Fruit fly (Drosophila melanogaster) whole organism, embryonic: Measurements from ENCODE around the gene CG45487.

ENCODE experiments used
- Atf3 ChIP-seq: fragments of 200-800 bp; sonication (Bioruptor generic); optimal IDR thresholded peaks from 3 replicates; lab custom pipeline; 2016; ENCODE audit warnings: missing biosample characterization, missing genetic modification characterization
- Atf6 ChIP-seq: fragments of 200-800 bp; sonication (Bioruptor generic); IDR thresholded peaks from 2 replicates; pipeline ENCODE4 v1.3.6; 2022; ENCODE audit warnings: missing biosample characterization, missing genetic modification characterization
- Blimp-1 ChIP-seq: fragments of 200-800 bp; sonication (Bioruptor generic); optimal IDR thresholded peaks from 3 replicates; lab custom pipeline; 2018; ENCODE audit warnings: missing biosample characterization, missing genetic modification characterization, mild to moderate bottlenecking, moderate library complexity, missing genetic modification reagents
- CG12744 ChIP-seq: fragments of 200-800 bp; sonication (Bioruptor generic); optimal IDR thresholded peaks from 2 replicates; lab custom pipeline; 2016; ENCODE audit warnings: missing biosample characterization, missing genetic modification characterization
- CG13287 ChIP-seq: fragments of 200-800 bp; sonication (Bioruptor generic); IDR thresholded peaks from 2 replicates; pipeline ENCODE4 v1.3.6; 2022; ENCODE audit warnings: missing biosample characterization, missing genetic modification characterization; ENCODE audit not compliant: partially characterized antibody
- CG15269 ChIP-seq: fragments of 200-800 bp; sonication (Bioruptor generic); optimal IDR thresholded peaks from 2 replicates; lab custom pipeline; 2018; ENCODE audit warnings: missing biosample characterization, mild to moderate bottlenecking, missing genetic modification characterization, moderate library complexity
- CG15514 ChIP-seq: fragments of 200-800 bp; sonication (Bioruptor generic); optimal IDR thresholded peaks from 3 replicates; lab custom pipeline; 2017; ENCODE audit warnings: missing biosample characterization, missing genetic modification characterization, mild to moderate bottlenecking, moderate library complexity, missing genetic modification reagents
- CG3163 ChIP-seq: fragments of 200-800 bp; sonication (Bioruptor generic); optimal IDR thresholded peaks from 3 replicates; lab custom pipeline; 2016; ENCODE audit warnings: missing biosample characterization, missing genetic modification characterization
- CG32772 ChIP-seq: fragments of 200-800 bp; sonication (Bioruptor generic); IDR thresholded peaks from 2 replicates; pipeline ENCODE4 v1.3.6; 2022; ENCODE audit warnings: missing biosample characterization, missing genetic modification characterization
- CG33213 ChIP-seq: fragments of 200-800 bp; sonication (Bioruptor generic); optimal IDR thresholded peaks from 3 replicates; lab custom pipeline; 2016; ENCODE audit warnings: missing biosample characterization, missing genetic modification characterization
- CG34422 ChIP-seq: fragments of 200-800 bp; sonication (Bioruptor generic); IDR thresholded peaks from 3 replicates; pipeline ENCODE4 v1.3.6; 2022; ENCODE audit warnings: missing biosample characterization, missing genetic modification characterization
- CG3726 ChIP-seq: fragments of 200-800 bp; sonication (Bioruptor generic); IDR thresholded peaks from 3 replicates; pipeline ENCODE4, ENCODE4 v1.3.6; 2022; ENCODE audit warnings: missing biosample characterization, missing genetic modification characterization
- CG4282 ChIP-seq: fragments of 200-800 bp; sonication (Bioruptor generic); optimal IDR thresholded peaks from 2 replicates; lab custom pipeline; 2016; ENCODE audit warnings: missing biosample characterization, missing genetic modification characterization
- CG4820 ChIP-seq: fragments of 200-800 bp; sonication (Bioruptor generic); optimal IDR thresholded peaks from 3 replicates; lab custom pipeline; 2016; ENCODE audit warnings: missing biosample characterization, missing genetic modification characterization
- CG5180 ChIP-seq: fragments of 200-800 bp; sonication (Bioruptor generic); optimal IDR thresholded peaks from 3 replicates; lab custom pipeline; 2017; ENCODE audit warnings: missing biosample characterization, missing genetic modification characterization, mild to moderate bottlenecking, moderate library complexity, missing genetic modification reagents
- CG6654 ChIP-seq: fragments of 200-800 bp; sonication (Bioruptor generic); optimal IDR thresholded peaks from 2 replicates; lab custom pipeline; 2017; ENCODE audit warnings: missing biosample characterization, mild to moderate bottlenecking, missing genetic modification characterization
- CG7271 ChIP-seq: fragments of 200-800 bp; sonication (Bioruptor generic); optimal IDR thresholded peaks from 2 replicates; lab custom pipeline; 2018; ENCODE audit warnings: missing biosample characterization, mild to moderate bottlenecking, missing genetic modification characterization, moderate library complexity
- CG7357 ChIP-seq: fragments of 200-800 bp; sonication (Bioruptor generic); IDR thresholded peaks from 3 replicates; pipeline ENCODE4 v1.3.6; 2022; ENCODE audit warnings: missing biosample characterization, missing genetic modification characterization
- Dll ChIP-seq: fragments of 200-800 bp; sonication (Bioruptor generic); IDR thresholded peaks from 4 replicates; pipeline ENCODE4 v1.3.6; 2022; ENCODE audit warnings: missing biosample characterization, missing genetic modification characterization; ENCODE audit not compliant: partially characterized antibody
- Eip74EF ChIP-seq, 2 experiments: fragments of 200-800 bp in 1 of 2; fragments of >200 bp in 1 of 2; sonication (Bioruptor generic) in 1 of 2; optimal IDR thresholded peaks; 2 replicates each; lab custom pipeline; 2017 to 2019; ENCODE audit warnings: missing biosample characterization in 2 of 2, missing genetic modification characterization in 2 of 2, mild to moderate bottlenecking in 1 of 2, moderate library complexity in 1 of 2
- HmgD ChIP-seq: fragments of 200-800 bp; sonication (Bioruptor generic); optimal IDR thresholded peaks from 3 replicates; lab custom pipeline; 2016; ENCODE audit warnings: missing biosample characterization, missing genetic modification characterization
- Kr ChIP-seq: fragments of 200-800 bp; sonication (Bioruptor generic); optimal IDR thresholded peaks from 2 replicates; lab custom pipeline; 2017; ENCODE audit warnings: missing biosample characterization, mild to moderate bottlenecking, missing genetic modification characterization
- NFAT ChIP-seq: fragments of 200-800 bp; sonication (Bioruptor generic); IDR thresholded peaks from 2 replicates; pipeline ENCODE4 v1.3.6; 2022; ENCODE audit warnings: missing biosample characterization, missing genetic modification characterization
- NK7.1 ChIP-seq: fragments of 200-800 bp; sonication (Bioruptor generic); optimal IDR thresholded peaks from 3 replicates; lab custom pipeline; 2016; ENCODE audit warnings: missing biosample characterization, missing genetic modification characterization
- Oli ChIP-seq: fragments of 200-800 bp; sonication (Bioruptor generic); optimal IDR thresholded peaks from 2 replicates; lab custom pipeline; 2018; ENCODE audit warnings: missing biosample characterization, mild to moderate bottlenecking, missing genetic modification characterization, moderate library complexity
- Opbp ChIP-seq: fragments of 200-800 bp; sonication (Bioruptor generic); IDR thresholded peaks from 3 replicates; pipeline ENCODE4 v1.3.6; 2022; ENCODE audit warnings: missing biosample characterization, missing genetic modification characterization; ENCODE audit not compliant: partially characterized antibody
- Pdp1 ChIP-seq, 2 experiments: fragments of 200-800 bp; sonication (Bioruptor generic); optimal IDR thresholded peaks; 3 replicates each; lab custom pipeline; 2016; ENCODE audit warnings: missing biosample characterization in 2 of 2, missing genetic modification characterization in 2 of 2, mild to moderate bottlenecking in 1 of 2, moderate library complexity in 1 of 2
- Ptx1 ChIP-seq: fragments of 200-800 bp; sonication (Bioruptor generic); IDR thresholded peaks from 2 replicates; pipeline ENCODE4 v1.3.6; 2022; ENCODE audit warnings: missing biosample characterization, missing genetic modification characterization
- Side ChIP-seq: fragments of 200-800 bp; sonication (Bioruptor generic); optimal IDR thresholded peaks from 2 replicates; lab custom pipeline; 2016; ENCODE audit warnings: missing biosample characterization, missing genetic modification characterization
- Vsx1 ChIP-seq: fragments of 200-800 bp; sonication (Bioruptor generic); optimal IDR thresholded peaks from 2 replicates; lab custom pipeline; 2017; ENCODE audit warnings: missing biosample characterization, mild to moderate bottlenecking, missing genetic modification characterization, missing genetic modification reagents
- caup ChIP-seq: fragments of 200-800 bp; sonication (Bioruptor generic); optimal IDR thresholded peaks from 3 replicates; lab custom pipeline; 2017; ENCODE audit warnings: missing biosample characterization, mild to moderate bottlenecking, missing genetic modification characterization, moderate library complexity; ENCODE audit not compliant: severe bottlenecking
- crc ChIP-seq: fragments of 200-800 bp; sonication (Bioruptor generic); optimal IDR thresholded peaks from 2 replicates; lab custom pipeline; 2016; ENCODE audit warnings: missing biosample characterization, missing genetic modification characterization
- crp ChIP-seq, 2 experiments: fragments of 200-800 bp; sonication (Bioruptor generic); optimal IDR thresholded peaks; 2 replicates in 1 of 2; 3 replicates in 1 of 2; lab custom pipeline; 2017; ENCODE audit warnings: missing biosample characterization in 2 of 2, missing genetic modification characterization in 2 of 2, mild to moderate bottlenecking in 1 of 2, moderate library complexity in 1 of 2
- inv ChIP-seq: fragments of 200-800 bp; sonication (Bioruptor generic); IDR thresholded peaks from 2 replicates; pipeline ENCODE4 v1.3.6; 2022; ENCODE audit warnings: missing biosample characterization, missing genetic modification characterization; ENCODE audit not compliant: partially characterized antibody
- ken ChIP-seq: fragments of 200-800 bp; sonication (Bioruptor generic); IDR thresholded peaks from 3 replicates; pipeline ENCODE4 v1.3.6; 2022; ENCODE audit warnings: missing biosample characterization, missing genetic modification characterization
- kni ChIP-seq: fragments of 200-800 bp; sonication (Bioruptor generic); optimal IDR thresholded peaks from 3 replicates; lab custom pipeline; 2017; ENCODE audit warnings: mild to moderate bottlenecking, missing biosample characterization, missing genetic modification reagents, missing genetic modification characterization
- nerfin-2 ChIP-seq: fragments of 200-800 bp; sonication (Bioruptor generic); IDR thresholded peaks from 2 replicates; pipeline ENCODE4 v1.3.6; 2022; ENCODE audit warnings: missing biosample characterization, missing genetic modification characterization; ENCODE audit not compliant: partially characterized antibody
- seq ChIP-seq: fragments of 200-800 bp; sonication (Bioruptor generic); IDR thresholded peaks from 2 replicates; pipeline ENCODE4 v1.3.6; 2022; ENCODE audit warnings: missing biosample characterization, missing genetic modification characterization
- sim ChIP-seq: fragments of 200-800 bp; sonication (Bioruptor generic); IDR thresholded peaks from 2 replicates; pipeline ENCODE4 v1.3.6; 2022; ENCODE audit warnings: missing biosample characterization, missing genetic modification characterization
- sisA ChIP-seq: fragments of 200-800 bp; sonication (Bioruptor generic); IDR thresholded peaks from 2 replicates; pipeline ENCODE4 v1.3.6; 2022; ENCODE audit warnings: missing biosample characterization, missing genetic modification characterization
- sna ChIP-seq: fragments of 200-800 bp; sonication (Bioruptor generic); IDR thresholded peaks from 2 replicates; pipeline ENCODE4 v1.3.6; 2022; ENCODE audit warnings: missing biosample characterization, missing genetic modification characterization; ENCODE audit not compliant: partially characterized antibody
- sug ChIP-seq: fragments of 200-800 bp; optimal IDR thresholded peaks from 2 replicates; lab custom pipeline; 2019; ENCODE audit warnings: missing biosample characterization, mild to moderate bottlenecking, missing genetic modification characterization, moderate library complexity
- tgo ChIP-seq: fragments of 200-800 bp; sonication (Bioruptor generic); IDR thresholded peaks from 3 replicates; pipeline ENCODE4 v1.3.6; 2022; ENCODE audit warnings: missing biosample characterization, missing genetic modification characterization
- ttk ChIP-seq: fragments of 200-800 bp; sonication (Bioruptor generic); IDR thresholded peaks from 2 replicates; pipeline ENCODE4 v2.1.2; 2022; ENCODE audit warnings: missing biosample characterization, missing genetic modification characterization
- unc-4 ChIP-seq: fragments of 200-800 bp; sonication (Bioruptor generic); IDR thresholded peaks from 2 replicates; pipeline ENCODE4 v1.3.6; 2022; ENCODE audit warnings: missing biosample characterization, missing genetic modification characterization; ENCODE audit not compliant: partially characterized antibody

The CG45487 gene

DNA sequence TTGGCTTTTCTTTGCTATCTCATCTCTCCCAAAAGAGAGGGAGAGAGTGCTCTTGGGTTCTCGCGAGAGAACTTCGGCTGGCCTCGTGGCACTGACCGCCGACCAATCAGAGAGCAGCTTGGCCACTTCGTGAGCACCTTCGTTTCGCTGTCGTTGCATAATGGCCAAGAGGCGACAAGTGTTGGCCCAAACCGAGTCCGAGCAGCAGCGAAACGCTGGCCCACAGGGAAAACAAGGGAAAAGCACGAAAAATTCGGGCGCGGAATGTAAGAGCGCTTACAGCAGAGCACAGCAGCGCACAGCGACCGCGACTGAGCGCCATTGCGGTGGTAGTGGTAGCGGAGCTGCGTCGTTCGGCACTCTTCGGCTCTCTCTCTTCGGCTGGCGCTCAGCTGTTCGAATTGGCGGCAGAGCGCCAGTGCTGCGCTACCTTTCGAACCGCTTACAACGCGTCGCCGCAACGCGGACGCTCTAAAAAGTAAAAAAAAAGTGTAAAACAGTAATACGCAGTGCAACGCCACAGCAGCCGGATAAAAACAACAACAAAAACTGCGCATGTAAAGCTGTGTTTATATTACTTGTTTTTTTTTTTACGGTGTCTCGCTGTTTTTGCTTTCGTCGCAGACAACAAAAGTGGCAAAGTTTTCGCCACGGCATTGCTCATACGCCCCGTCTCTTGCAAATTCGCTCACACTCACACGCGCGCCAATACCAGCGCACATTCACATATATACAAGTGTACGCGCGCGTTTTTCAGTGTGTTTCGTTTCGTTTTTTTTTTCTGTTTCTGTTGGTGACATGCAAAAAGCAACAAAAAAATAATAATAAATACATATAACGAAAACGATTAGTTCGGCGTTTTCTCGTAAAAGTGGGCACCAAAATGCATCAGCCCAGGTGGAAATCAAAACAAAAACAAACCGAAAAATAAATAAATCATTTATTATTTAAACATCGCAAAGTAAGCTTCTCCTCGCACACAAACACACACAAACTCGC lies 27.8 kb downstream of the CG45487 start (continued):
- TF ChIP-seq sna (0 out of 2 replicates have a peak, but pooled peaks have one; percentile 44), CG5180 (peak; percentile 69), Pdp1 (GFP tag; optimal IDR thresholded peaks at IDR 0.05; lab: Kevin White, UChicago) (peak in 1 of 2 experiments; percentile 99), Kr (GFP tag; lab: Kevin White, UChicago) (no peak), seq (GFP tag; lab: Robert Waterston, UW) (peak; percentile 42; the same call in 1 of the 2 replicates), CG7271 (tag; lab: Kevin White, UChicago) (no peak), ken (GFP tag; lab: Robert Waterston, UW) (0 out of 3 replicates have a peak, but pooled peaks have one; percentile 37), sim (GFP tag; lab: Robert Waterston, UW) (no peak), CG34422 (GFP tag; lab: Robert Waterston, UW) (0 out of 3 replicates have a peak, but pooled peaks have one; percentile 18), crp (GFP tag; optimal IDR thresholded peaks at IDR 0.05; lab: Kevin White, UChicago) (peak in 1 of 2 experiments; percentile 73), Ptx1 (GFP tag; lab: Robert Waterston, UW) (no peak), sisA (GFP tag; lab: Robert Waterston, UW) (no peak), nerfin-2 (no peak), CG3726 (GFP tag; lab: Robert Waterston, UW) (no peak), kni (GFP tag; lab: Kevin White, UChicago) (peak; percentile 39), Dll (GFP tag; lab: Robert Waterston, UW) (peak; percentile 63; the same call in 2 of the 4 replicates), Vsx1 (GFP tag; lab: Kevin White, UChicago) (no peak), crc (GFP tag; lab: Kevin White, UChicago) (no peak), CG4820 (GFP tag; lab: Kevin White, UChicago) (no peak), CG15514 (GFP tag; lab: Kevin White, UChicago) (no peak), unc-4 (GFP tag; lab: Robert Waterston, UW) (peak; percentile 41; the same call in 1 of the 2 replicates), CG6654 (GFP tag; lab: Kevin White, UChicago) (no peak), Opbp (0 out of 3 replicates have a peak, but pooled peaks have one; percentile 10), CG33213 (GFP tag; lab: Kevin White, UChicago) (no peak), CG4282 (GFP tag; lab: Kevin White, UChicago) (peak; percentile 5), Oli (tag; lab: Kevin White, UChicago) (no peak), CG32772 (GFP tag; lab: Robert Waterston, UW) (peak; percentile 60), Eip74EF (GFP tag; optimal IDR thresholded peaks at IDR 0.05; lab: Kevin White, UChicago) (peak in 1 of 2 experiments; percentile 33), Side (GFP tag; lab: Kevin White, UChicago) (peak; percentile 30), CG12744 (GFP tag; lab: Kevin White, UChicago) (no peak), CG3163 (peak; percentile 89), Blimp-1 (no peak), caup (GFP tag; lab: Kevin White, UChicago) (peak; percentile 27), NFAT (peak; percentile 34; the same call in 1 of the 2 replicates), inv (peak; percentile 12; the same call in 1 of the 2 replicates), Atf6 (GFP tag; lab: Robert Waterston, UW) (0 out of 2 replicates have a peak, but pooled peaks have one; percentile 22), CG13287 (GFP tag; lab: Robert Waterston, UW) (peak; percentile 55), CG7357 (GFP tag; lab: Robert Waterston, UW) (no peak), CG15269 (tag; lab: Kevin White, UChicago) (peak; percentile 11), HmgD (GFP tag; lab: Kevin White, UChicago) (no peak), Atf3 (GFP tag; lab: Kevin White, UChicago) (no peak), tgo (no peak), NK7.1 (GFP tag; lab: Kevin White, UChicago) (no peak), sug (tag; lab: Kevin White, UChicago) (peak; percentile 9), ttk (0 out of 2 replicates have a peak, but pooled peaks have one; percentile 23)
